Fruit fly (Drosophila melanogaster) whole organism, wandering third instar larva: ENCODE results near the gene Atx-1.
A peak's percentile ranks its signal among the peaks of the same experiment; 100 is the strongest.

Source experiments
- Abd-B ChIP-seq: fragments of >200 bp; optimal IDR thresholded peaks from 2 replicates; lab custom pipeline; 2017; ENCODE audit warnings: missing biosample characterization, missing genetic modification characterization
- CG32264 ChIP-seq: fragments of 200-800 bp; sonication (Bioruptor generic); optimal IDR thresholded peaks from 2 replicates; lab custom pipeline; 2016; ENCODE audit warnings: missing biosample characterization, missing genetic modification characterization
- CG9705 ChIP-seq: fragments of 200-800 bp; sonication (Bioruptor generic); optimal IDR thresholded peaks from 2 replicates; lab custom pipeline; 2018; ENCODE audit warnings: missing biosample characterization, mild to moderate bottlenecking, missing genetic modification characterization
- CrebA ChIP-seq: fragments of 200-800 bp; sonication (Bioruptor generic); optimal IDR thresholded peaks from 2 replicates; lab custom pipeline; 2016; ENCODE audit warnings: missing biosample characterization, mild to moderate bottlenecking, missing genetic modification characterization, borderline replicate concordance
- Dfd ChIP-seq: fragments of >200 bp; optimal IDR thresholded peaks from 2 replicates; lab custom pipeline; 2017; ENCODE audit warnings: missing biosample characterization, missing genetic modification characterization
- Dif ChIP-seq: fragments of 200-275, 200-300 bp; sonication (Bioruptor generic); optimal IDR thresholded peaks from 2 replicates; lab custom pipeline; 2018; ENCODE audit warnings: missing biosample characterization, missing genetic modification characterization; ENCODE audit not compliant: partially characterized antibody
- GATAd ChIP-seq: sonication (Bioruptor generic); optimal IDR thresholded peaks from 2 replicates; lab custom pipeline; 2016; ENCODE audit warnings: missing biosample characterization, missing genetic modification characterization
- HLH106 ChIP-seq: fragments of 200-800 bp; optimal IDR thresholded peaks from 3 replicates; lab custom pipeline; 2019; ENCODE audit warnings: missing biosample characterization, mild to moderate bottlenecking, missing genetic modification characterization, moderate library complexity
- Hnf4 ChIP-seq: fragments of 200-800 bp; sonication (Bioruptor generic); optimal IDR thresholded peaks from 2 replicates; lab custom pipeline; 2016; ENCODE audit warnings: missing biosample characterization, mild to moderate bottlenecking, missing genetic modification characterization
- Hr83 ChIP-seq: fragments of 200-300 bp; sonication (Bioruptor generic); optimal IDR thresholded peaks from 2 replicates; lab custom pipeline; 2016; ENCODE audit warnings: missing biosample characterization, mild to moderate bottlenecking, missing genetic modification characterization, moderate library complexity; ENCODE audit not compliant: poor library complexity, severe bottlenecking
- Jra ChIP-seq: sonication (Bioruptor generic); optimal IDR thresholded peaks from 2 replicates; lab custom pipeline; 2016; ENCODE audit warnings: missing biosample characterization, missing genetic modification characterization
- Myc ChIP-seq: fragments of >200 bp; optimal IDR thresholded peaks from 2 replicates; lab custom pipeline; 2017
- N ChIP-seq: fragments of >200 bp; optimal IDR thresholded peaks from 2 replicates; lab custom pipeline; 2018; ENCODE audit warnings: missing biosample characterization, missing external identifiers, missing genetic modification characterization
- Rel ChIP-seq, 2 experiments: fragments of 200-800 bp; sonication (Bioruptor generic) in 1 of 2; optimal IDR thresholded peaks; 2 replicates in 1 of 2; 3 replicates in 1 of 2; lab custom pipeline; 2016 to 2019; ENCODE audit warnings: mild to moderate bottlenecking in 2 of 2, missing biosample characterization in 2 of 2, missing genetic modification characterization in 2 of 2, moderate library complexity in 1 of 2
- Sp1 ChIP-seq: fragments of 200-800 bp; sonication (Bioruptor generic); optimal IDR thresholded peaks from 3 replicates; lab custom pipeline; 2019; ENCODE audit warnings: missing biosample characterization, mild to moderate bottlenecking, missing genetic modification characterization, moderate library complexity
- Vsx2 ChIP-seq: fragments of 200-300, 225-300 bp; sonication (Bioruptor generic); optimal IDR thresholded peaks from 2 replicates; lab custom pipeline; 2018; ENCODE audit warnings: missing biosample characterization, missing genetic modification characterization; ENCODE audit not compliant: partially characterized antibody
- br ChIP-seq: fragments of 200-800 bp; sonication (Bioruptor generic); optimal IDR thresholded peaks from 2 replicates; lab custom pipeline; 2016; ENCODE audit warnings: missing biosample characterization, missing genetic modification characterization
- brk ChIP-seq: fragments of 200-800 bp; sonication (Bioruptor generic); optimal IDR thresholded peaks from 2 replicates; lab custom pipeline; 2016; ENCODE audit warnings: missing biosample characterization, mild to moderate bottlenecking, missing genetic modification characterization
- dl ChIP-seq, 2 experiments: fragments of 175-275, 200-275 bp in 1 of 2; fragments of 200-275 bp in 1 of 2; sonication (Bioruptor generic); optimal IDR thresholded peaks; lab custom pipeline; 2018; ENCODE audit warnings: mild to moderate bottlenecking in 2 of 2, missing biosample characterization in 2 of 2, missing genetic modification characterization in 2 of 2, moderate library complexity in 2 of 2; ENCODE audit not compliant: partially characterized antibody in 2 of 2, insufficient read depth in 1 of 2
- dmrt93B ChIP-seq: fragments of 200-800 bp; sonication (Bioruptor generic); optimal IDR thresholded peaks from 2 replicates; lab custom pipeline; 2018; ENCODE audit warnings: missing biosample characterization, mild to moderate bottlenecking, missing genetic modification characterization
- dsf ChIP-seq: sonication (Bioruptor generic); optimal IDR thresholded peaks from 2 replicates; lab custom pipeline; 2016; ENCODE audit warnings: missing biosample characterization, missing genetic modification characterization, borderline replicate concordance
- ey ChIP-seq: fragments of 200-800 bp; sonication (Bioruptor generic); optimal IDR thresholded peaks from 2 replicates; lab custom pipeline; 2016; ENCODE audit warnings: missing biosample characterization, missing genetic modification characterization
- foxo ChIP-seq, 2 experiments: fragments of 200-800 bp; sonication (Bioruptor generic); optimal IDR thresholded peaks; 2 replicates in 1 of 2; 3 replicates in 1 of 2; lab custom pipeline; 2016 to 2017; ENCODE audit warnings: missing biosample characterization in 2 of 2, missing genetic modification characterization in 2 of 2
- fru ChIP-seq: fragments of 200-800 bp; sonication (Bioruptor generic); optimal IDR thresholded peaks from 3 replicates; lab custom pipeline; 2016; ENCODE audit warnings: missing biosample characterization, mild to moderate bottlenecking, missing genetic modification characterization
- h ChIP-seq: fragments of 200-800 bp; sonication (Bioruptor generic); optimal IDR thresholded peaks from 3 replicates; lab custom pipeline; 2016; ENCODE audit warnings: missing biosample characterization, mild to moderate bottlenecking, missing genetic modification characterization
- jim ChIP-seq: fragments of 175-275, 200-325 bp; sonication (Bioruptor generic); optimal IDR thresholded peaks from 2 replicates; lab custom pipeline; 2016; ENCODE audit warnings: missing biosample characterization, mild to moderate bottlenecking, missing genetic modification characterization
- lola ChIP-seq: fragments of >200 bp; optimal IDR thresholded peaks from 2 replicates; lab custom pipeline; 2017; ENCODE audit warnings: missing biosample characterization, missing genetic modification characterization
- pan ChIP-seq: fragments of >200 bp; optimal IDR thresholded peaks from 2 replicates; lab custom pipeline; 2017
- psq ChIP-seq: fragments of 200-800 bp; sonication (Bioruptor generic); optimal IDR thresholded peaks from 3 replicates; lab custom pipeline; 2017; ENCODE audit warnings: missing biosample characterization, mild to moderate bottlenecking, missing genetic modification characterization, moderate library complexity
- rgr ChIP-seq: fragments of 200-800 bp; sonication (Bioruptor generic); optimal IDR thresholded peaks from 3 replicates; lab custom pipeline; 2016; ENCODE audit warnings: missing biosample characterization, mild to moderate bottlenecking, missing genetic modification characterization
- sage ChIP-seq: fragments of 200-800 bp; sonication (Bioruptor generic); optimal IDR thresholded peaks from 2 replicates; lab custom pipeline; 2016; ENCODE audit warnings: missing biosample characterization, mild to moderate bottlenecking, missing genetic modification characterization
- sv ChIP-seq: fragments of 200-800 bp; sonication (Bioruptor generic); optimal IDR thresholded peaks from 3 replicates; lab custom pipeline; 2016; ENCODE audit warnings: missing biosample characterization, missing genetic modification characterization
- woc ChIP-seq: sonication (Bioruptor generic); optimal IDR thresholded peaks from 2 replicates; lab custom pipeline; 2016; ENCODE audit warnings: missing biosample characterization, mild to moderate bottlenecking, missing genetic modification characterization

Atx-1 gene

DNA sequence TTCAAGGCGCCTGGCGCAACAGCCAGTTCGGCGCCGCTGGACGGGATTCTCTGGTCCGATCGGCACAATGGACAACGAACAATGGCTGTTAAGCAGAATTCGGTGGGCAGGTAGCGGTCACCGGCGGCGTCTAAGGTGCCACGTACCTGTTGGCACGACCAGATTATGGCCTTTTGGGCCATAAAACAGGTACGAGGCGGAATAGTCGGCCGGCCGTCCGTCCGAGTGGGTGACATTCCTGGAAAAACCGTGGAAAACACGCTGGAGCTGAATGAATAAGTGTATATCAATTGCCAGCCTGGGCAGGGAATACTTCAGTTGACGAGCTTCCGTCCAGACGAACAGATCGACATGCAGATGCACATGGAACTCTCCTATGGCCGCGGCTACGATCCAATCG is at the start of gene Atx-1:
Atx-1 (plus strand) TSS at position 301 of the 400 bp plus-strand sequence.
- TF ChIP-seq sv (GFP tag; lab: Kevin White, UChicago) (no peak), psq (GFP tag; lab: Kevin White, UChicago) (no peak), woc (GFP tag; lab: Kevin White, UChicago) (no peak), ey (GFP tag; lab: Kevin White, UChicago) (no peak), dl (GFP tag; optimal IDR thresholded peaks at IDR 0.05; lab: Kevin White, UChicago; ENCODE audit: insufficient read depth in 1 of 2, partially characterized antibody in 2 of 2) (no peak), lola (GFP tag; lab: Kevin White, UChicago) (no peak), CG9705 (GFP tag; lab: Kevin White, UChicago) (no peak), sage (GFP tag; lab: Kevin White, UChicago) (no peak)
- TF ChIP-seq, all 38 proteins: peak for 0

DNA sequence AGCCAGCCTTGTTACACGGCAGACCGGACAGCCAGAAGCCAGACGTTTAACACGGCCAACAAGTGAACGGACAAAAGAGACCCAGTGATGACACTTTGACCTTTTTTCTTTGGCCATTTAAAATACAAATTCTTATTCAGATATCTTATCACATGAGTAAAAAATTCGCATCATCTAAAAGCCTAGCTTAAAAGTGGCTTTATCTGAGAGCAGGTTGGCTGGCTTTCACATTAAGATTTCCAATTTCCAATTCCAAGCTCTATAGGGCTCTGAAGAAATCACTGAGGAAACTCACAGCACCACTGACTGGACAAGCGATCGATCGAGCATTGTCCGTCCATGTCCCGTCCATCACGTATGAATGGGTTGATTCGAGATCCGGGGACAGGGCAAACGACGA is 47.4 kb upstream of the Atx-1 start:
- TF ChIP-seq Sp1 (GFP tag; lab: Kevin White, UChicago) (peak; percentile 11), Dif (GFP tag; lab: Kevin White, UChicago) (no peak), Myc (lab: Kevin White, UChicago) (peak; percentile 58), HLH106 (tag; lab: Kevin White, UChicago) (peak; percentile 24), fru (peak; percentile 58), Hnf4 (no peak), psq (GFP tag; lab: Kevin White, UChicago) (peak; percentile 3), foxo (GFP tag; optimal IDR thresholded peaks at IDR 0.05; lab: Kevin White, UChicago) (peak in 1 of 2 experiments; percentile 29), h (GFP tag; lab: Kevin White, UChicago) (peak; percentile 8), rgr (peak; percentile 0), woc (GFP tag; lab: Kevin White, UChicago) (peak; percentile 74), N (GFP tag; lab: Kevin White, UChicago) (no peak)

DNA sequence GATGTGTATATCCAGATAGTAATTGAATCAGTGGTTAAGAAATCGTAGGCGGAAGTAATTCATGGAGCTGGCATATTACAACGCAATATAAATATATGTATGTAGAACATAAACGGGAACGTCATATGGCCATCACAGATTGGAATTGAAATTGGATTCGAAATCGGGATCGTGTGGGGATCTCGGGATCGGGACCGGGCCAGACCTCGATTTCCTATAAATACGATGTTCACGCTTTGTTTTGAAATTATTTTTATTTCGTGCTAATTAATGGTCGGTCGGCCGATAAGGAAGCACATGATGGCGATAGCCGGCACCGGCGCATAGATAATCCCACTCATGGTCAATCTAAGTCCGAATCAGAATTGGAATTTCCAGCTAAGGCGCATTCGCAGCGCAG is 46.7 kb upstream of the Atx-1 start:
- TF ChIP-seq Sp1 (GFP tag; lab: Kevin White, UChicago) (no peak), brk (GFP tag; lab: Kevin White, UChicago) (no peak), dsf (GFP tag; lab: Kevin White, UChicago) (no peak), HLH106 (tag; lab: Kevin White, UChicago) (no peak), br (GFP tag; lab: Kevin White, UChicago) (no peak), jim (GFP tag; lab: Kevin White, UChicago) (no peak), Rel (GFP tag; optimal IDR thresholded peaks at IDR 0.05; lab: Kevin White, UChicago) (no peak), Rel (tag; optimal IDR thresholded peaks at IDR 0.05; lab: Kevin White, UChicago) (no peak), Hr83 (GFP tag; lab: Kevin White, UChicago) (no peak), CG32264 (no peak), lola (GFP tag; lab: Kevin White, UChicago) (no peak), CrebA (GFP tag; lab: Kevin White, UChicago) (no peak), Vsx2 (GFP tag; lab: Kevin White, UChicago) (no peak), fru (no peak), dmrt93B (GFP tag; lab: Kevin White, UChicago) (no peak), foxo (GFP tag; optimal IDR thresholded peaks at IDR 0.05; lab: Kevin White, UChicago) (no peak), GATAd (GFP tag; lab: Kevin White, UChicago) (no peak), N (GFP tag; lab: Kevin White, UChicago) (no peak), Jra (GFP tag; lab: Kevin White, UChicago) (no peak), sage (GFP tag; lab: Kevin White, UChicago) (no peak), woc (GFP tag; lab: Kevin White, UChicago) (no peak)

DNA sequence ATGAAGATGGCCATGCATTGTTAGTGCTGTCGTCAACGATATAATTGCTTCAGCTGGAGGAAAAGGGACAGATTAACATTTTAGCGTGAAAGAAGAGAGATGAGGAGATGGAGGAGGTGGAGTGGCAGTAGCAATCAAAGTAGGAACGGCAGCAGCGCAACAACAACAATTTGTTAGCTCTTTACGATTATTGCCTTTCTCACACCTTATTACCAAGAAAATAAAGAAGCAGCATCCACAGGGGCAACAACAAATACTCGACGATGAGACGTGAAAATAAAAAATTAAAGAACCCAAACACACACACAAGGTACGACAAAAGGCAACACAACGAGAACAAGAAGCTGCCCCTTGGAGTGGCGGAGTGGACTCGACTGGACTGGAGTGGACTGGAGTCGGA is 46.1 kb upstream of the Atx-1 start:
- no peak for TF ChIP-seq dl (GFP tag; optimal IDR thresholded peaks at IDR 0.05; lab: Kevin White, UChicago; ENCODE audit: insufficient read depth in 1 of 2, partially characterized antibody in 2 of 2)
- no peak for TF ChIP-seq pan (lab: Kevin White, UChicago)
- TF ChIP-seq Hnf4, result no peak
- no peak for TF ChIP-seq Rel (GFP tag; optimal IDR thresholded peaks at IDR 0.05; lab: Kevin White, UChicago)
- no peak for TF ChIP-seq Rel (tag; optimal IDR thresholded peaks at IDR 0.05; lab: Kevin White, UChicago)
- TF ChIP-seq rgr, result no peak
- no peak for TF ChIP-seq Dfd (GFP tag; lab: Kevin White, UChicago)
- no peak for TF ChIP-seq fru
- TF ChIP-seq sv (GFP tag; lab: Kevin White, UChicago), result no peak
- TF ChIP-seq N (GFP tag; lab: Kevin White, UChicago), result no peak
- TF ChIP-seq Abd-B (GFP tag; lab: Kevin White, UChicago), result no peak
- TF ChIP-seq CG32264, result no peak
- TF ChIP-seq h (GFP tag; lab: Kevin White, UChicago), result no peak
- TF ChIP-seq GATAd (GFP tag; lab: Kevin White, UChicago), result no peak
